Worm (Caenorhabditis elegans) whole organism, young adult: ENCODE results near the gene F10G7.9.
A peak's percentile ranks its signal among the peaks of the same experiment; 100 is the strongest.

ENCODE experiments used
- C06A6.2 ChIP-seq: fragments of 200-800 bp; sonication (Bioruptor generic); conservative IDR thresholded peaks from 2 replicates; pipeline ENCODE4 v1.3.6; 2022; ENCODE audit warnings: missing genetic modification characterization, missing compliant biosample characterization
- F39B2.1 ChIP-seq: fragments of 200-800 bp; sonication (Bioruptor generic); IDR thresholded peaks from 2 replicates; pipeline ENCODE4 v1.3.6; 2022; ENCODE audit warnings: missing genetic modification reagents, missing genetic modification characterization, missing compliant biosample characterization
- F49E8.2 ChIP-seq: sonication (generic microtip); optimal IDR thresholded peaks from 3 replicates; lab custom pipeline; 2017; ENCODE audit warnings: missing genetic modification characterization, mild to moderate bottlenecking, missing compliant biosample characterization, antibody characterized with exemption, moderate library complexity; ENCODE audit not compliant: insufficient read depth
- F57C9.4 ChIP-seq: sonication (generic microtip); optimal IDR thresholded peaks from 2 replicates; lab custom pipeline; 2017; ENCODE audit warnings: mild to moderate bottlenecking, missing genetic modification characterization, missing compliant biosample characterization
- K11D2.4 ChIP-seq: fragments of 200-800 bp; sonication (Bioruptor generic); IDR thresholded peaks from 2 replicates; pipeline ENCODE4 v1.3.6; 2022; ENCODE audit warnings: missing genetic modification reagents, missing genetic modification characterization, missing compliant biosample characterization
- ZK185.1 ChIP-seq: sonication (generic microtip); optimal IDR thresholded peaks from 2 replicates; lab custom pipeline; 2016; ENCODE audit warnings: mild to moderate bottlenecking, missing genetic modification characterization, missing compliant biosample characterization; ENCODE audit not compliant: poor library complexity, severe bottlenecking
- attf-3 ChIP-seq: fragments of 200-800 bp; sonication (Bioruptor generic); conservative IDR thresholded peaks from 2 replicates; pipeline ENCODE4 v1.3.6; 2022; ENCODE audit warnings: missing genetic modification reagents, missing genetic modification characterization, missing compliant biosample characterization
- ccch-3 ChIP-seq: fragments of 200-800 bp; sonication (Bioruptor generic); optimal IDR thresholded peaks from 2 replicates; lab custom pipeline; 2018; ENCODE audit warnings: mild to moderate bottlenecking, missing genetic modification characterization, missing compliant biosample characterization
- cebp-2 ChIP-seq: fragments of 200-800 bp; sonication (Bioruptor generic); IDR thresholded peaks from 2 replicates; pipeline ENCODE4 v1.3.6; 2022; ENCODE audit warnings: missing genetic modification characterization, missing compliant biosample characterization
- dpff-1 ChIP-seq: sonication (generic microtip); optimal IDR thresholded peaks from 2 replicates; lab custom pipeline; 2017; ENCODE audit warnings: mild to moderate bottlenecking, missing genetic modification characterization, missing compliant biosample characterization
- efl-1 ChIP-seq: fragments of 150-350 bp; optimal IDR thresholded peaks from 2 replicates; lab custom pipeline; 2014; ENCODE audit warnings: missing biosample characterization, missing genetic modification reagents, missing genetic modification characterization
- hrde-1 ChIP-seq: sonication (generic microtip); optimal IDR thresholded peaks from 2 replicates; lab custom pipeline; 2016; ENCODE audit warnings: missing genetic modification characterization, mild to moderate bottlenecking, missing compliant biosample characterization, moderate library complexity, missing genotype, missing genetic modification reagents, borderline replicate concordance
- hsf-1 ChIP-seq: fragments of 200-800 bp; sonication (Bioruptor generic); IDR thresholded peaks from 2 replicates; pipeline ENCODE4 v1.3.6; 2022; ENCODE audit warnings: missing genetic modification reagents, missing genetic modification characterization, missing compliant biosample characterization
- let-526 ChIP-seq: fragments of 200-800 bp; sonication (Bioruptor generic); IDR thresholded peaks from 2 replicates; pipeline ENCODE4 v1.3.6; 2022; ENCODE audit warnings: missing genetic modification reagents, missing genetic modification characterization, missing compliant biosample characterization
- let-607 ChIP-seq, 2 experiments: fragments of 200-800 bp in 1 of 2; sonication (Bioruptor generic) in 1 of 2; sonication (generic microtip) in 1 of 2; optimal IDR thresholded peaks; 2 replicates each; lab custom pipeline; 2016 to 2018; ENCODE audit warnings: mild to moderate bottlenecking in 2 of 2, missing compliant biosample characterization in 2 of 2, missing genetic modification characterization in 2 of 2, moderate library complexity in 2 of 2, missing genotype in 1 of 2
- lin-35 ChIP-seq, 3 experiments: fragments of 150-350 bp in 2 of 3; sonication (generic microtip) in 1 of 3; optimal IDR thresholded peaks; 2 replicates each; lab custom pipeline; 2014 to 2018; ENCODE audit warnings: missing biosample characterization in 3 of 3, missing genetic modification characterization in 3 of 3, missing genetic modification reagents in 3 of 3
- lin-40 ChIP-seq: sonication (generic microtip); optimal IDR thresholded peaks from 2 replicates; lab custom pipeline; 2016; ENCODE audit warnings: missing genetic modification characterization, mild to moderate bottlenecking, missing compliant biosample characterization, missing genotype, missing genetic modification reagents
- lin-54 ChIP-seq: fragments of 200-800 bp; sonication (Bioruptor generic); optimal IDR thresholded peaks from 2 replicates; lab custom pipeline; 2018; ENCODE audit warnings: mild to moderate bottlenecking, missing genetic modification characterization, missing compliant biosample characterization
- lsl-1 ChIP-seq: fragments of 200-800 bp; sonication (Bioruptor generic); optimal IDR thresholded peaks from 2 replicates; lab custom pipeline; 2018; ENCODE audit warnings: mild to moderate bottlenecking, missing genetic modification characterization, moderate library complexity, missing compliant biosample characterization
- madf-6 ChIP-seq: fragments of 200-800 bp; sonication (Bioruptor generic); IDR thresholded peaks from 2 replicates; pipeline ENCODE4 v1.3.6; 2022; ENCODE audit warnings: missing genetic modification reagents, missing genetic modification characterization, missing compliant biosample characterization
- madf-8 ChIP-seq: fragments of 200-800 bp; sonication (Bioruptor generic); conservative IDR thresholded peaks from 2 replicates; pipeline ENCODE4 v1.3.6; 2022; ENCODE audit warnings: missing genetic modification reagents, missing genetic modification characterization, missing compliant biosample characterization
- mes-4 ChIP-seq: sonication (generic microtip); optimal IDR thresholded peaks from 2 replicates; lab custom pipeline; 2016; ENCODE audit warnings: missing genotype, missing genetic modification characterization, missing compliant biosample characterization
- mxl-1 ChIP-seq: sonication (generic microtip); optimal IDR thresholded peaks from 2 replicates; lab custom pipeline; 2016; ENCODE audit warnings: missing genetic modification characterization, missing compliant biosample characterization
- nfyb-1 ChIP-seq: fragments of 200-800 bp; sonication (Bioruptor generic); IDR thresholded peaks from 2 replicates; pipeline ENCODE4 v1.3.6; 2022; ENCODE audit warnings: missing genetic modification reagents, missing genetic modification characterization, missing compliant biosample characterization
- nhr-90 ChIP-seq: sonication (generic microtip); optimal IDR thresholded peaks from 2 replicates; lab custom pipeline; 2016; ENCODE audit warnings: missing genotype, mild to moderate bottlenecking, missing genetic modification characterization, missing compliant biosample characterization
- pbrm-1 ChIP-seq: fragments of 200-800 bp; sonication (Bioruptor generic); IDR thresholded peaks from 2 replicates; pipeline ENCODE4 v1.3.6; 2022; ENCODE audit warnings: missing genetic modification reagents, missing genetic modification characterization, missing compliant biosample characterization
- pha-4 ChIP-seq: fragments of 150-350 bp; sonication (generic microtip); optimal IDR thresholded peaks from 2 replicates; lab custom pipeline; 2014; ENCODE audit warnings: missing biosample characterization, missing genetic modification reagents, missing genetic modification characterization
- rcor-1 ChIP-seq: fragments of 200-800 bp; sonication (Bioruptor generic); IDR thresholded peaks from 2 replicates; pipeline ENCODE4 v1.3.6; 2022; ENCODE audit warnings: missing genetic modification reagents, missing genetic modification characterization, missing compliant biosample characterization
- rpc-1 ChIP-seq, 2 experiments: fragments of 150-350 bp in 1 of 2; sonication (generic microtip) in 1 of 2; optimal IDR thresholded peaks; 2 replicates each; lab custom pipeline; 2014 to 2018; ENCODE audit warnings: missing biosample characterization in 1 of 2, missing genetic modification characterization in 1 of 2, missing genetic modification reagents in 1 of 2, missing genotype in 1 of 2
- snpc-3.4 ChIP-seq: sonication (generic microtip); optimal IDR thresholded peaks from 2 replicates; lab custom pipeline; 2017; ENCODE audit warnings: missing genetic modification characterization, mild to moderate bottlenecking, missing compliant biosample characterization, antibody characterized with exemption, moderate library complexity, missing genotype, missing genetic modification reagents
- sptf-2 ChIP-seq: fragments of 200-800 bp; sonication (Bioruptor generic); optimal IDR thresholded peaks from 2 replicates; lab custom pipeline; 2018; ENCODE audit warnings: mild to moderate bottlenecking, missing genetic modification characterization, missing compliant biosample characterization
- unc-62 ChIP-seq: fragments of 150-350 bp; optimal IDR thresholded peaks from 2 replicates; lab custom pipeline; 2014; ENCODE audit warnings: missing biosample characterization, missing genetic modification reagents, missing genetic modification characterization
- xnd-1 ChIP-seq: sonication (generic microtip); optimal IDR thresholded peaks from 2 replicates; lab custom pipeline; 2016; ENCODE audit warnings: missing genotype, missing genetic modification reagents, missing genetic modification characterization, missing compliant biosample characterization
- ztf-22 ChIP-seq: fragments of 200-800 bp; sonication (Bioruptor generic); optimal IDR thresholded peaks from 2 replicates; lab custom pipeline; 2018; ENCODE audit warnings: mild to moderate bottlenecking, missing genetic modification characterization, moderate library complexity, missing compliant biosample characterization
- ztf-6 ChIP-seq: fragments of 200-800 bp; sonication (Bioruptor generic); IDR thresholded peaks from 2 replicates; pipeline ENCODE4 v1.3.6; 2022; ENCODE audit warnings: missing genetic modification reagents, missing genetic modification characterization, missing compliant biosample characterization

Gene F10G7.9

ce11 chrII:4706359-4706871 lies at the start of gene F10G7.9, which contains the start of gene tsn-1 (continued):
- peak; percentile 6 for TF ChIP-seq F49E8.2 (tag; lab: Kevin White, UChicago)
- TF ChIP-seq lin-54, result peak; percentile 68
- no peak for TF ChIP-seq cebp-2 (GFP tag; lab: Robert Waterston, UW)
- peak; percentile 74 for TF ChIP-seq snpc-3.4 (tag; lab: Kevin White, UChicago)
- no peak for TF ChIP-seq let-526 (GFP tag; lab: Robert Waterston, UW)
- no peak for TF ChIP-seq K11D2.4
- peak; percentile 86 for TF ChIP-seq lsl-1 (GFP tag; lab: Kevin White, UChicago)
- TF ChIP-seq lin-40, result no peak
- TF ChIP-seq madf-8 (GFP tag; lab: Robert Waterston, UW), result peak; percentile 14; the same call in 1 of the 2 replicates
- TF ChIP-seq madf-6, result peak; percentile 76
- TF ChIP-seq ztf-22, result no peak
- TF ChIP-seq hrde-1 (tag; lab: Kevin White, UChicago), result no peak
- TF ChIP-seq nhr-90 (tag; lab: Kevin White, UChicago), result no peak
- TF ChIP-seq rcor-1, result no peak

ce11 chrII:4755654-4756053 lies 49.4 kb upstream of the F10G7.9 start:
- TF ChIP-seq let-607 (tag; optimal IDR thresholded peaks at IDR 0.05; lab: Kevin White, UChicago) (no peak), dpff-1 (tag; lab: Kevin White, UChicago) (no peak), mxl-1 (no peak), lin-35 (GFP tag; optimal IDR thresholded peaks at IDR 0.05; lab: Kevin White, UChicago) (no peak), ccch-3 (no peak), hsf-1 (GFP tag; lab: Robert Waterston, UW) (no peak), F57C9.4 (tag; lab: Kevin White, UChicago) (no peak), ZK185.1 (tag; lab: Kevin White, UChicago) (no peak), C06A6.2 (GFP tag; lab: Robert Waterston, UW) (no peak), lsl-1 (GFP tag; lab: Kevin White, UChicago) (peak; percentile 6), ztf-6 (GFP tag; lab: Robert Waterston, UW) (no peak), attf-3 (peak; percentile 74), sptf-2 (GFP tag; lab: Kevin White, UChicago) (no peak), pha-4 (tag; lab: Kevin White, UChicago) (no peak), nfyb-1 (GFP tag; lab: Robert Waterston, UW) (no peak), unc-62 (GFP tag; lab: Kevin White, UChicago) (no peak), pbrm-1 (GFP tag; lab: Robert Waterston, UW) (no peak), rpc-1 (optimal IDR thresholded peaks at IDR 0.05; lab: Kevin White, UChicago) (no peak), rpc-1 (tag; optimal IDR thresholded peaks at IDR 0.05; lab: Kevin White, UChicago) (no peak)

ce11 chrII:4753133-4753532 lies 46.8 kb upstream of the F10G7.9 start, which contains the start of gene C27D9.1:
Gene C27D9.1 (plus strand): TSS chrII:4753413.
- TF ChIP-seq xnd-1 (peak; percentile 33), let-607 (tag; optimal IDR thresholded peaks at IDR 0.05; lab: Kevin White, UChicago) (no peak), mes-4 (tag; lab: Kevin White, UChicago) (no peak), F39B2.1 (GFP tag; lab: Robert Waterston, UW) (no peak), madf-6 (peak; percentile 74), lsl-1 (GFP tag; lab: Kevin White, UChicago) (peak; percentile 2), F57C9.4 (tag; lab: Kevin White, UChicago) (no peak), efl-1 (GFP tag; lab: Kevin White, UChicago) (peak; percentile 54)
